Worm (Caenorhabditis elegans): Measurements from ENCODE around the gene F10E9.11.

ce11 chrIII:8307356-8307755 lies 11.7 kb downstream of the F10E9.11 start, which contains the start of the genes F10E9.7 and F10E9.5:
- TF ChIP-seq dve-1 (tag; optimal IDR thresholded peaks at IDR 0.05) (no peak), C08G9.2 (tag; optimal IDR thresholded peaks at IDR 0.05) (peak; percentile 86)

Measured in whole organism, late embryonic.